Fruit fly (Drosophila melanogaster) whole organism, embryonic: Measurements from ENCODE around the gene Dsp1.

ENCODE experiments used
- CG11398 ChIP-seq: fragments of 200-800 bp; sonication (Bioruptor generic); optimal IDR thresholded peaks from 2 replicates; lab custom pipeline; 2016; ENCODE audit warnings: missing biosample characterization, missing genetic modification characterization
- CG11695 ChIP-seq: fragments of 200-800 bp; sonication (Bioruptor generic); IDR thresholded peaks from 3 replicates; pipeline ENCODE4 v1.3.6; 2022; ENCODE audit warnings: missing biosample characterization, missing genetic modification characterization
- CG11723 ChIP-seq: fragments of 200-800 bp; sonication (Bioruptor generic); optimal IDR thresholded peaks from 2 replicates; lab custom pipeline; 2017; ENCODE audit warnings: missing biosample characterization, mild to moderate bottlenecking, missing genetic modification characterization
- CG14965 ChIP-seq: fragments of 200-800 bp; sonication (Bioruptor generic); optimal IDR thresholded peaks from 2 replicates; lab custom pipeline; 2016; ENCODE audit warnings: missing biosample characterization, missing genetic modification characterization, borderline replicate concordance
- CG15073 ChIP-seq: fragments of 200-800 bp; sonication (Bioruptor generic); optimal IDR thresholded peaks from 2 replicates; lab custom pipeline; 2016; ENCODE audit warnings: missing biosample characterization, missing genetic modification characterization
- CG1529 ChIP-seq: fragments of 200-800 bp; sonication (Bioruptor generic); optimal IDR thresholded peaks from 3 replicates; lab custom pipeline; 2018; ENCODE audit warnings: missing biosample characterization, missing genetic modification characterization
- CG15479 ChIP-seq: fragments of 200-800 bp; sonication (Bioruptor generic); optimal IDR thresholded peaks from 3 replicates; lab custom pipeline; 2019; ENCODE audit warnings: missing biosample characterization, mild to moderate bottlenecking, missing genetic modification characterization, moderate library complexity
- CG1602 ChIP-seq: fragments of 200-800 bp; sonication (Bioruptor generic); optimal IDR thresholded peaks from 3 replicates; lab custom pipeline; 2016; ENCODE audit warnings: missing biosample characterization, missing genetic modification characterization
- CG17359 ChIP-seq: fragments of 200-800 bp; sonication (Bioruptor generic); optimal IDR thresholded peaks from 3 replicates; lab custom pipeline; 2018; ENCODE audit warnings: missing biosample characterization, mild to moderate bottlenecking, missing genetic modification characterization, moderate library complexity
- CG32767 ChIP-seq: fragments of 200-800 bp; sonication (Bioruptor generic); IDR thresholded peaks from 2 replicates; pipeline ENCODE4 v1.3.6; 2022; ENCODE audit warnings: missing biosample characterization, missing genetic modification characterization
- CG3281 ChIP-seq: fragments of 200-800 bp; sonication (Bioruptor generic); optimal IDR thresholded peaks from 3 replicates; lab custom pipeline; 2017; ENCODE audit warnings: missing biosample characterization, mild to moderate bottlenecking, missing genetic modification characterization
- CG34224 ChIP-seq: fragments of 200-800 bp; sonication (Bioruptor generic); IDR thresholded peaks from 3 replicates; pipeline ENCODE4 v1.3.6; 2022; ENCODE audit warnings: missing biosample characterization, missing genetic modification characterization; ENCODE audit not compliant: partially characterized antibody
- CG34422 ChIP-seq: fragments of 200-800 bp; sonication (Bioruptor generic); IDR thresholded peaks from 3 replicates; pipeline ENCODE4 v1.3.6; 2022; ENCODE audit warnings: missing biosample characterization, missing genetic modification characterization
- CG42726 ChIP-seq: fragments of 200-800 bp; sonication (Bioruptor generic); IDR thresholded peaks from 2 replicates; pipeline ENCODE4 v1.3.6; 2022; ENCODE audit warnings: missing biosample characterization, missing genetic modification characterization; ENCODE audit not compliant: partially characterized antibody
- CG4282 ChIP-seq: fragments of 200-800 bp; sonication (Bioruptor generic); optimal IDR thresholded peaks from 2 replicates; lab custom pipeline; 2016; ENCODE audit warnings: missing biosample characterization, missing genetic modification characterization
- CG7786 ChIP-seq: fragments of 200-800 bp; sonication (Bioruptor generic); optimal IDR thresholded peaks from 2 replicates; lab custom pipeline; 2016; ENCODE audit warnings: missing biosample characterization, missing genetic modification characterization
- CG7987 ChIP-seq: fragments of 200-800 bp; sonication (Bioruptor generic); optimal IDR thresholded peaks from 2 replicates; lab custom pipeline; 2018; ENCODE audit warnings: missing biosample characterization, mild to moderate bottlenecking, missing genetic modification characterization, moderate library complexity
- CG8290 ChIP-seq, 3 experiments: fragments of 200-800 bp; sonication (Bioruptor generic); optimal IDR thresholded peaks; 2 replicates each; lab custom pipeline; 2016 to 2019; ENCODE audit warnings: missing biosample characterization in 3 of 3, missing genetic modification characterization in 3 of 3, mild to moderate bottlenecking in 2 of 3, moderate library complexity in 1 of 3
- CG8765 ChIP-seq: fragments of 200-800 bp; sonication (Bioruptor generic); IDR thresholded peaks from 2 replicates; pipeline ENCODE4 v1.3.6; 2022; ENCODE audit warnings: missing biosample characterization, missing genetic modification characterization
- CG8924 ChIP-seq: fragments of 200-800 bp; optimal IDR thresholded peaks from 3 replicates; lab custom pipeline; 2019; ENCODE audit warnings: missing biosample characterization, mild to moderate bottlenecking, missing genetic modification characterization, moderate library complexity
- CG9876 ChIP-seq: fragments of 200-800 bp; sonication (Bioruptor generic); optimal IDR thresholded peaks from 2 replicates; lab custom pipeline; 2016; ENCODE audit warnings: missing biosample characterization, missing genetic modification characterization
- Drgx ChIP-seq: fragments of 200-800 bp; sonication (Bioruptor generic); IDR thresholded peaks from 2 replicates; pipeline ENCODE4 v1.3.6; 2022; ENCODE audit warnings: missing biosample characterization, missing genetic modification characterization
- Eip74EF ChIP-seq, 2 experiments: fragments of 200-800 bp in 1 of 2; fragments of >200 bp in 1 of 2; sonication (Bioruptor generic) in 1 of 2; optimal IDR thresholded peaks; 2 replicates each; lab custom pipeline; 2017 to 2019; ENCODE audit warnings: missing biosample characterization in 2 of 2, missing genetic modification characterization in 2 of 2, mild to moderate bottlenecking in 1 of 2, moderate library complexity in 1 of 2
- Ets97D ChIP-seq: fragments of 200-800 bp; sonication (Bioruptor generic); optimal IDR thresholded peaks from 3 replicates; lab custom pipeline; 2016; ENCODE audit warnings: missing biosample characterization, missing genetic modification characterization
- GATAe ChIP-seq: fragments of 200-800 bp; sonication (Bioruptor generic); conservative IDR thresholded peaks from 2 replicates; pipeline ENCODE4 v1.3.6; 2022; ENCODE audit warnings: missing biosample characterization, missing genetic modification characterization
- H2.0 ChIP-seq: fragments of 200-800 bp; sonication (Bioruptor generic); IDR thresholded peaks from 2 replicates; pipeline ENCODE4 v1.3.6; 2022; ENCODE audit warnings: missing biosample characterization, missing genetic modification characterization
- HHEX ChIP-seq: fragments of 200-800 bp; sonication (Bioruptor generic); optimal IDR thresholded peaks from 3 replicates; lab custom pipeline; 2017; ENCODE audit warnings: missing biosample characterization, mild to moderate bottlenecking, missing genetic modification characterization, missing genetic modification reagents
- Hand ChIP-seq: fragments of 200-800 bp; sonication (Bioruptor generic); optimal IDR thresholded peaks from 2 replicates; lab custom pipeline; 2017; ENCODE audit warnings: mild to moderate bottlenecking, missing biosample characterization, missing genetic modification reagents, missing genetic modification characterization
- Max ChIP-seq: fragments of 200-800 bp; sonication (Bioruptor generic); optimal IDR thresholded peaks from 2 replicates; lab custom pipeline; 2016; ENCODE audit warnings: missing biosample characterization, mild to moderate bottlenecking, missing genetic modification characterization
- PHDP ChIP-seq: fragments of 200-800 bp; sonication (Bioruptor generic); optimal IDR thresholded peaks from 3 replicates; lab custom pipeline; 2018; ENCODE audit warnings: missing biosample characterization, mild to moderate bottlenecking, missing genetic modification characterization, moderate library complexity
- Sox102F ChIP-seq: fragments of 200-800 bp; sonication (Bioruptor generic); optimal IDR thresholded peaks from 2 replicates; lab custom pipeline; 2018; ENCODE audit warnings: missing biosample characterization, mild to moderate bottlenecking, missing genetic modification characterization, moderate library complexity
- Spps ChIP-seq: fragments of 200-800 bp; sonication (Bioruptor generic); optimal IDR thresholded peaks from 2 replicates; lab custom pipeline; 2018; ENCODE audit warnings: missing biosample characterization, mild to moderate bottlenecking, missing genetic modification characterization
- Vsx1 ChIP-seq: fragments of 200-800 bp; sonication (Bioruptor generic); optimal IDR thresholded peaks from 2 replicates; lab custom pipeline; 2017; ENCODE audit warnings: missing biosample characterization, mild to moderate bottlenecking, missing genetic modification characterization, missing genetic modification reagents
- amos ChIP-seq: fragments of 200-800 bp; sonication (Bioruptor generic); IDR thresholded peaks from 2 replicates; pipeline ENCODE4 v1.3.6; 2022; ENCODE audit warnings: missing biosample characterization, missing genetic modification characterization; ENCODE audit not compliant: partially characterized antibody
- bab2 ChIP-seq: fragments of 200-800 bp; sonication (Bioruptor generic); optimal IDR thresholded peaks from 2 replicates; lab custom pipeline; 2016; ENCODE audit warnings: missing biosample characterization, missing genetic modification characterization
- crp ChIP-seq, 2 experiments: fragments of 200-800 bp; sonication (Bioruptor generic); optimal IDR thresholded peaks; 2 replicates in 1 of 2; 3 replicates in 1 of 2; lab custom pipeline; 2017; ENCODE audit warnings: missing biosample characterization in 2 of 2, missing genetic modification characterization in 2 of 2, mild to moderate bottlenecking in 1 of 2, moderate library complexity in 1 of 2
- dimm ChIP-seq: fragments of 200-800 bp; sonication (Bioruptor generic); IDR thresholded peaks from 2 replicates; pipeline ENCODE4 v1.3.6; 2022; ENCODE audit warnings: missing biosample characterization, missing genetic modification characterization
- eyg ChIP-seq: fragments of 200-800 bp; sonication (Bioruptor generic); optimal IDR thresholded peaks from 3 replicates; lab custom pipeline; 2016; ENCODE audit warnings: missing biosample characterization, missing genetic modification characterization
- gfzf ChIP-seq: fragments of 200-800 bp; sonication (Bioruptor generic); optimal IDR thresholded peaks from 2 replicates; lab custom pipeline; 2016; ENCODE audit warnings: missing biosample characterization, mild to moderate bottlenecking, missing genetic modification characterization, moderate library complexity
- gro ChIP-seq: fragments of 200-800 bp; sonication (Bioruptor generic); optimal IDR thresholded peaks from 2 replicates; lab custom pipeline; 2016; ENCODE audit warnings: missing biosample characterization, missing genetic modification characterization
- hbn ChIP-seq: fragments of 200-800 bp; sonication (Bioruptor generic); IDR thresholded peaks from 2 replicates; pipeline ENCODE4 v1.3.6; 2022; ENCODE audit warnings: missing biosample characterization, missing genetic modification characterization; ENCODE audit not compliant: partially characterized antibody
- inv ChIP-seq: fragments of 200-800 bp; sonication (Bioruptor generic); IDR thresholded peaks from 2 replicates; pipeline ENCODE4 v1.3.6; 2022; ENCODE audit warnings: missing biosample characterization, missing genetic modification characterization; ENCODE audit not compliant: partially characterized antibody
- onecut ChIP-seq: fragments of 200-800 bp; sonication (Bioruptor generic); IDR thresholded peaks from 2 replicates; pipeline ENCODE4 v1.3.6; 2022; ENCODE audit warnings: missing biosample characterization, missing genetic modification characterization
- pita ChIP-seq: fragments of 200-800 bp; sonication (Bioruptor generic); optimal IDR thresholded peaks from 2 replicates; lab custom pipeline; 2017; ENCODE audit warnings: missing biosample characterization, mild to moderate bottlenecking, missing genetic modification characterization
- stc ChIP-seq: fragments of 200-800 bp; sonication (Bioruptor generic); IDR thresholded peaks from 2 replicates; pipeline ENCODE4 v1.3.6; 2022; ENCODE audit warnings: missing biosample characterization, missing genetic modification characterization
- trem ChIP-seq: fragments of 200-800 bp; optimal IDR thresholded peaks from 3 replicates; lab custom pipeline; 2019; ENCODE audit warnings: missing biosample characterization, mild to moderate bottlenecking, missing genetic modification characterization, moderate library complexity
- unpg ChIP-seq: fragments of 200-800 bp; sonication (Bioruptor generic); optimal IDR thresholded peaks from 3 replicates; lab custom pipeline; 2018; ENCODE audit warnings: missing biosample characterization, mild to moderate bottlenecking, missing genetic modification characterization, moderate library complexity
- zf30C ChIP-seq: fragments of 200-800 bp; sonication (Bioruptor generic); optimal IDR thresholded peaks from 3 replicates; lab custom pipeline; 2018; ENCODE audit warnings: missing biosample characterization, mild to moderate bottlenecking, missing genetic modification characterization

Gene Dsp1

DNA sequence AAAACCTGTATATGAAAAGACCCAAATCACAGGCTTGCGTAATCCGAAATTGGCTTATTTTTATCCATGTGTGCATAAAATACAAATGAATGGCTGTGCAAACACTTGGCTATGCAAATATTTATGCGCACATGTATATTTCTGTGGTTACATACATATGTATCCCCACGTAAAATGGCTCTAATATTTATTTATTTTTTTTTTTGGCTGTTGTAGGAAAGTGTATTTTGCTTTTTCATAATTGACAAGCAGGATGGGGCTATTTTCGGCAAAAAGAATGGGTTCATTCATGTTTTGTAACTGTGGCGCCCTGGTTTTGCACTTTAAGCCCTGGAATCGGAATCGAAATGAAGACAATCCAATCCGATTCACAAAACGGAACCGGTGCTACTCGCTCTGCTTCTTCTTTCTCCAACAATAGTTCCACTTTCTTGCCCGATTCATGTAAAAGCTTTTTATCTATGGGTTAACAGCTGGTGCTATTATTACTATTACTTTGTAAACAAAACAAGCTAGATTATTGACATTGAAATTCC, 1.8 kb downstream of the Dsp1 start (continued):
- TF ChIP-seq CG17359 (tag; lab: Kevin White, UChicago) (peak; percentile 77), trem (peak; percentile 31), H2.0 (GFP tag; lab: Robert Waterston, UW) (peak; percentile 61), CG32767 (GFP tag; lab: Robert Waterston, UW) (peak; percentile 57), Hand (GFP tag; lab: Kevin White, UChicago) (peak; percentile 57), crp (GFP tag; optimal IDR thresholded peaks at IDR 0.05; lab: Kevin White, UChicago) (peak in 1 of 2 experiments; percentile 18), CG1529 (GFP tag; lab: Kevin White, UChicago) (peak; percentile 31), Vsx1 (peak; percentile 65), zf30C (GFP tag; lab: Kevin White, UChicago) (no peak), CG11695 (GFP tag; lab: Robert Waterston, UW) (peak; percentile 76; the same call in 2 of the 3 replicates), amos (GFP tag; lab: Robert Waterston, UW) (peak; percentile 43; the same call in 1 of the 2 replicates), unpg (peak; percentile 70), stc (GFP tag; lab: Robert Waterston, UW) (peak; percentile 83), hbn (GFP tag; lab: Robert Waterston, UW) (no peak), CG7786 (peak; percentile 66), GATAe (GFP tag; lab: Robert Waterston, UW) (no peak), CG8765 (peak; percentile 47; the same call in 1 of the 2 replicates), dimm (GFP tag; lab: Robert Waterston, UW) (no peak), onecut (peak; percentile 58), Drgx (GFP tag; lab: Robert Waterston, UW) (peak; percentile 88), Sox102F (GFP tag; lab: Kevin White, UChicago) (peak; percentile 77), CG15073 (GFP tag; lab: Kevin White, UChicago) (no peak), gro (GFP tag; lab: Kevin White, UChicago) (peak; percentile 77), CG3281 (peak; percentile 76), CG7987 (GFP tag; lab: Kevin White, UChicago) (peak; percentile 38), HHEX (GFP tag; lab: Kevin White, UChicago) (peak; percentile 68), CG8290 (GFP tag; optimal IDR thresholded peaks at IDR 0.05; lab: Kevin White, UChicago) (peak; percentile 5), CG8290 (tag; optimal IDR thresholded peaks at IDR 0.05; lab: Kevin White, UChicago) (peak in 1 of 2 experiments; percentile 79), CG8924 (peak; percentile 8), CG1602 (GFP tag; lab: Kevin White, UChicago) (peak; percentile 47), CG15479 (GFP tag; lab: Kevin White, UChicago) (no peak), bab2 (GFP tag; lab: Kevin White, UChicago) (peak; percentile 70), Ets97D (GFP tag; lab: Kevin White, UChicago) (peak; percentile 39), CG34422 (peak; percentile 84), CG11723 (peak; percentile 62), inv (no peak), CG11398 (peak; percentile 53), Eip74EF (GFP tag; optimal IDR thresholded peaks at IDR 0.05; lab: Kevin White, UChicago) (peak in 1 of 2 experiments; percentile 14), Spps (tag; lab: Kevin White, UChicago) (no peak), CG42726 (no peak), CG4282 (GFP tag; lab: Kevin White, UChicago) (peak; percentile 53), CG14965 (no peak), CG9876 (GFP tag; lab: Kevin White, UChicago) (peak; percentile 23), PHDP (tag; lab: Kevin White, UChicago) (peak; percentile 67), eyg (GFP tag; lab: Kevin White, UChicago) (peak; percentile 52), pita (GFP tag; lab: Kevin White, UChicago) (no peak), CG34224 (no peak), gfzf (no peak), Max (GFP tag; lab: Kevin White, UChicago) (peak; percentile 60)
